Fruit fly (Drosophila melanogaster) whole organism, adult: ENCODE measurements around the gene Rubicon.

Experiments used
- CG12768 ChIP-seq: fragments of 200-800 bp; sonication (Bioruptor generic); optimal IDR thresholded peaks from 2 replicates; lab custom pipeline; 2017; ENCODE audit warnings: missing biosample characterization, missing genetic modification characterization, mild to moderate bottlenecking, moderate library complexity, missing genetic modification reagents
- CG14711 ChIP-seq: fragments of 200-800 bp; sonication (Bioruptor generic); optimal IDR thresholded peaks from 2 replicates; lab custom pipeline; 2018; ENCODE audit warnings: missing biosample characterization, mild to moderate bottlenecking, missing genetic modification characterization, moderate library complexity
- Clk ChIP-seq: fragments of 200-800 bp; sonication (Bioruptor generic); optimal IDR thresholded peaks from 2 replicates; lab custom pipeline; 2017; ENCODE audit warnings: missing biosample characterization, missing genetic modification characterization
- Mnt ChIP-seq: fragments of 200-800 bp; sonication (Bioruptor generic); optimal IDR thresholded peaks from 2 replicates; lab custom pipeline; 2016; ENCODE audit warnings: missing biosample characterization, mild to moderate bottlenecking, missing genetic modification characterization
- cic ChIP-seq: fragments of 200-800 bp; sonication (Bioruptor generic); optimal IDR thresholded peaks from 2 replicates; lab custom pipeline; 2017; ENCODE audit warnings: missing biosample characterization, mild to moderate bottlenecking, missing genetic modification characterization, moderate library complexity
- kay ChIP-seq: fragments of 200-800 bp; sonication (Bioruptor generic); peaks from one replicate; lab custom pipeline; 2016; ENCODE audit warnings: missing biosample characterization, missing genetic modification characterization, borderline replicate concordance
- tj ChIP-seq: fragments of 200-800 bp; sonication (Bioruptor generic); optimal IDR thresholded peaks from 3 replicates; lab custom pipeline; 2017; ENCODE audit warnings: missing biosample characterization, mild to moderate bottlenecking, missing genetic modification characterization, moderate library complexity

- TF ChIP-seq CG12768 (peak; percentile 3), Clk (no peak), CG14711 (peak; percentile 65), Mnt (GFP tag; lab: Kevin White, UChicago) (peak; percentile 83), cic (GFP tag; lab: Kevin White, UChicago) (no peak), kay (GFP tag; lab: Kevin White, UChicago) (no peak), tj (GFP tag; lab: Kevin White, UChicago) (peak; percentile 40)
These were observed 13.1 kb downstream of the Rubicon start, which contains the start of the genes Ppt1 and Ogg1 for dm6 chrX:8690003-8690402.
